Worm (Caenorhabditis elegans): ENCODE measurements around the gene Y1A5A.1.

The Y1A5A.1 gene

ce11 chrIII:3955674-3956073 is 30.8 kb downstream of the Y1A5A.1 start (continued):
- TF ChIP-seq unc-62 (GFP tag; optimal IDR thresholded peaks at IDR 0.05 in 1 of 2) (peak in 1 of 2 experiments; percentile 57), unc-62 (tag; optimal IDR thresholded peaks at IDR 0.05) (no peak), D1046.2 (GFP tag; IDR thresholded peaks at IDR 0.05) (no peak), hlh-11 (tag; optimal IDR thresholded peaks at IDR 0.05) (peak; percentile 1), php-3 (GFP tag; IDR thresholded peaks at IDR 0.05) (no peak), ctbp-1 (GFP tag; IDR thresholded peaks at IDR 0.05) (0 out of 2 replicates have a peak, but pooled peaks have one; percentile 12), lir-3 (tag; optimal IDR thresholded peaks at IDR 0.05) (no peak), hif-1 (tag; optimal IDR thresholded peaks at IDR 0.05) (peak in 1 of 2 experiments; percentile 10), pha-4 (GFP tag; IDR thresholded peaks at IDR 0.05) (no peak), pha-4 (tag; optimal IDR thresholded peaks at IDR 0.05) (no peak), hlh-30 (tag; optimal IDR thresholded peaks at IDR 0.05; ENCODE audit: insufficient read depth) (peak; percentile 84), F37D6.2 (tag; optimal IDR thresholded peaks at IDR 0.05) (peak; percentile 14), lsy-2 (tag; optimal IDR thresholded peaks at IDR 0.05) (peak in 1 of 2 experiments; percentile 69), nhr-6 (tag; optimal IDR thresholded peaks at IDR 0.05) (no peak), rbr-2 (tag; optimal IDR thresholded peaks at IDR 0.05) (no peak), egl-43 (GFP tag; IDR thresholded peaks at IDR 0.05) (no peak; the same call in 1 of the 2 replicates), Y105C5A.15 (GFP tag; IDR thresholded peaks at IDR 0.05) (no peak), mes-2 (tag; optimal IDR thresholded peaks at IDR 0.05; ENCODE audit: poor library complexity, severe bottlenecking) (peak; percentile 52)

ce11 chrIII:3954828-3955227 is 31.6 kb downstream of the Y1A5A.1 start:
- TF ChIP-seq lin-38 (GFP tag; IDR thresholded peaks at IDR 0.05) (no peak), egl-43 (GFP tag; IDR thresholded peaks at IDR 0.05) (no peak), T20F7.1 (GFP tag; optimal IDR thresholded peaks at IDR 0.05) (no peak), ceh-20 (GFP tag; IDR thresholded peaks at IDR 0.05) (no peak), mxl-3 (GFP tag; optimal IDR thresholded peaks at IDR 0.05) (no peak), lin-1 (GFP tag; IDR thresholded peaks at IDR 0.05) (no peak), F37D6.2 (tag; optimal IDR thresholded peaks at IDR 0.05) (no peak), mxl-2 (GFP tag; conservative IDR thresholded peaks at IDR 0.05) (no peak), arid-1 (GFP tag; conservative IDR thresholded peaks at IDR 0.05) (no peak), daf-16 (GFP tag; optimal IDR thresholded peaks at IDR 0.05) (no peak), daf-16 (tag; optimal IDR thresholded peaks at IDR 0.05) (no peak), zag-1 (tag; optimal IDR thresholded peaks at IDR 0.05) (no peak), php-3 (GFP tag; IDR thresholded peaks at IDR 0.05) (no peak), aha-1 (tag) (no peak), set-16 (GFP tag; IDR thresholded peaks at IDR 0.05) (no peak), nhr-111 (GFP tag; optimal IDR thresholded peaks at IDR 0.05) (no peak), Y5F2A.4 (GFP tag; optimal IDR thresholded peaks at IDR 0.05) (no peak), vab-7 (GFP tag; IDR thresholded peaks at IDR 0.05) (no peak), gei-8 (GFP tag; optimal IDR thresholded peaks at IDR 0.05) (no peak), dmd-8 (GFP tag; IDR thresholded peaks at IDR 0.05) (no peak), daf-12 (tag; optimal IDR thresholded peaks at IDR 0.05) (no peak)

- TF ChIP-seq lsy-2 (tag; optimal IDR thresholded peaks at IDR 0.05) (peak in 1 of 2 experiments; percentile 69), dpl-1 (GFP tag; optimal IDR thresholded peaks at IDR 0.05) (peak; percentile 10), Y75B8A.6 (GFP tag; IDR thresholded peaks at IDR 0.05) (no peak), nhr-48 (tag; optimal IDR thresholded peaks at IDR 0.05) (peak; percentile 72), unc-62 (GFP tag; optimal IDR thresholded peaks at IDR 0.05 in 1 of 2) (peak in 1 of 2 experiments; percentile 60), unc-62 (tag; optimal IDR thresholded peaks at IDR 0.05) (no peak), mdl-1 (tag; optimal IDR thresholded peaks at IDR 0.05) (peak; percentile 70 to 84), aha-1 (tag) (peak; percentile 96), ama-1 (optimal IDR thresholded peaks at IDR 0.05) (peak; percentile 27), ctbp-1 (GFP tag; IDR thresholded peaks at IDR 0.05) (peak; percentile 47; the same call in 1 of the 2 replicates), nhr-77 (tag; optimal IDR thresholded peaks at IDR 0.05) (no peak), mep-1 (tag; optimal IDR thresholded peaks at IDR 0.05) (peak; percentile 49), hlh-11 (tag; optimal IDR thresholded peaks at IDR 0.05) (peak; percentile 78), hif-1 (tag; optimal IDR thresholded peaks at IDR 0.05) (peak; percentile 17 to 91), mxl-3 (GFP tag; optimal IDR thresholded peaks at IDR 0.05) (peak; percentile 55), dmd-6 (GFP tag; IDR thresholded peaks at IDR 0.05) (0 out of 2 replicates have a peak, but pooled peaks have one; percentile 20), tag-97 (GFP tag; IDR thresholded peaks at IDR 0.05) (no peak), Y48G9A.11 (GFP tag; IDR thresholded peaks at IDR 0.05) (no peak), hlh-30 (tag; optimal IDR thresholded peaks at IDR 0.05; ENCODE audit: insufficient read depth) (peak; percentile 96), zfp-3 (GFP tag; conservative IDR thresholded peaks at IDR 0.05) (no peak), nhr-11 (tag; optimal IDR thresholded peaks at IDR 0.05) (peak; percentile 63), attf-4 (tag; optimal IDR thresholded peaks at IDR 0.05) (no peak), zag-1 (tag; optimal IDR thresholded peaks at IDR 0.05) (no peak)
Observed at ce11 chrIII:3954220-3954619, 32.2 kb downstream of the Y1A5A.1 start.
